Worm (Caenorhabditis elegans): ENCODE measurements around the gene ZC239.16.

The ZC239.16 gene

ce11 chrII:3225200-3225599 is at the start of gene ZC239.16:
Gene ZC239.16, minus strand, starts transcription at chrII:3225319.
- TF ChIP-seq pqm-1 (tag; optimal IDR thresholded peaks at IDR 0.05): peak; percentile 55
- peak; percentile 73 for TF ChIP-seq elt-2 (tag; optimal IDR thresholded peaks at IDR 0.05)
- TF ChIP-seq pha-4 (tag; optimal IDR thresholded peaks at IDR 0.05): peak; percentile 35
- TF ChIP-seq aly-2 (tag; optimal IDR thresholded peaks at IDR 0.05): no peak
- no peak for TF ChIP-seq unc-62 (GFP tag; optimal IDR thresholded peaks at IDR 0.05)
- TF ChIP-seq lin-15B (tag; optimal IDR thresholded peaks at IDR 0.05): no peak

ce11 chrII:3270598-3270997 is 45.5 kb upstream of the ZC239.16 start:
- TF ChIP-seq elt-2 (tag; optimal IDR thresholded peaks at IDR 0.05) (no peak), zag-1 (tag; optimal IDR thresholded peaks at IDR 0.05) (no peak), hmg-11 (tag; optimal IDR thresholded peaks at IDR 0.05) (no peak), fos-1 (tag; optimal IDR thresholded peaks at IDR 0.05) (no peak), nhr-77 (tag; optimal IDR thresholded peaks at IDR 0.05) (no peak), R02D3.7 (tag; optimal IDR thresholded peaks at IDR 0.05) (no peak), ceh-16 (tag; optimal IDR thresholded peaks at IDR 0.05) (no peak), nhr-43 (tag; optimal IDR thresholded peaks at IDR 0.05; ENCODE audit: poor library complexity, severe bottlenecking) (no peak), ztf-4 (tag; optimal IDR thresholded peaks at IDR 0.05) (no peak), skn-1 (tag; optimal IDR thresholded peaks at IDR 0.05) (no peak), snpc-4 (tag; optimal IDR thresholded peaks at IDR 0.05) (no peak), nhr-67 (tag; optimal IDR thresholded peaks at IDR 0.05) (no peak), fkh-2 (tag; optimal IDR thresholded peaks at IDR 0.05) (no peak), pqm-1 (tag; optimal IDR thresholded peaks at IDR 0.05) (no peak), elt-1 (tag; optimal IDR thresholded peaks at IDR 0.05) (no peak)

ce11 chrII:3267815-3268214 is 42.7 kb upstream of the ZC239.16 start:
- TF ChIP-seq nhr-23 (tag; optimal IDR thresholded peaks at IDR 0.05) (no peak), elt-1 (tag; optimal IDR thresholded peaks at IDR 0.05) (no peak), nhr-77 (tag; optimal IDR thresholded peaks at IDR 0.05) (no peak), snpc-4 (tag; optimal IDR thresholded peaks at IDR 0.05) (no peak), pha-4 (tag; optimal IDR thresholded peaks at IDR 0.05) (peak; percentile 17), ama-1 (optimal IDR thresholded peaks at IDR 0.05) (no peak), nfya-1 (tag; optimal IDR thresholded peaks at IDR 0.05; ENCODE audit: insufficient read depth) (peak; percentile 8), nhr-28 (tag; optimal IDR thresholded peaks at IDR 0.05) (no peak), lsy-12 (tag; optimal IDR thresholded peaks at IDR 0.05) (no peak)

ce11 chrII:3267365-3267764 is 42.2 kb upstream of the ZC239.16 start, which contains the start of gene F02E11.7:
Gene F02E11.7, plus strand, starts transcription at chrII:3267665.
- TF ChIP-seq ceh-82 (tag; optimal IDR thresholded peaks at IDR 0.05) (no peak), eor-1 (tag; optimal IDR thresholded peaks at IDR 0.05) (no peak), pha-4 (tag; optimal IDR thresholded peaks at IDR 0.05) (no peak), lin-15B (tag; optimal IDR thresholded peaks at IDR 0.05) (no peak), nhr-77 (tag; optimal IDR thresholded peaks at IDR 0.05) (no peak), ztf-4 (tag; optimal IDR thresholded peaks at IDR 0.05) (no peak), fos-1 (tag; optimal IDR thresholded peaks at IDR 0.05) (no peak), skn-1 (tag; optimal IDR thresholded peaks at IDR 0.05) (no peak), hmg-11 (tag; optimal IDR thresholded peaks at IDR 0.05) (no peak), ceh-16 (tag; optimal IDR thresholded peaks at IDR 0.05) (no peak), mdl-1 (tag; optimal IDR thresholded peaks at IDR 0.05) (no peak), nhr-237 (tag; optimal IDR thresholded peaks at IDR 0.05) (no peak), snpc-4 (tag; optimal IDR thresholded peaks at IDR 0.05) (no peak), nfya-1 (tag; optimal IDR thresholded peaks at IDR 0.05; ENCODE audit: insufficient read depth) (no peak)

- no peak for TF ChIP-seq nhr-43 (tag; optimal IDR thresholded peaks at IDR 0.05; ENCODE audit: poor library complexity, severe bottlenecking)
- no peak for TF ChIP-seq pqm-1 (tag; optimal IDR thresholded peaks at IDR 0.05)
- TF ChIP-seq ceh-16 (tag; optimal IDR thresholded peaks at IDR 0.05): no peak
- no peak for TF ChIP-seq ceh-82 (tag; optimal IDR thresholded peaks at IDR 0.05)
- TF ChIP-seq nhr-67 (tag; optimal IDR thresholded peaks at IDR 0.05): no peak
- no peak for TF ChIP-seq lsy-12 (tag; optimal IDR thresholded peaks at IDR 0.05)
- no peak for TF ChIP-seq egl-5 (tag; optimal IDR thresholded peaks at IDR 0.05)
- no peak for TF ChIP-seq lin-39 (tag; optimal IDR thresholded peaks at IDR 0.05)
- TF ChIP-seq ztf-11 (tag; optimal IDR thresholded peaks at IDR 0.05): no peak
- TF ChIP-seq pha-4 (tag; optimal IDR thresholded peaks at IDR 0.05): no peak
- TF ChIP-seq nfya-1 (tag; optimal IDR thresholded peaks at IDR 0.05; ENCODE audit: insufficient read depth): no peak
- no peak for TF ChIP-seq ceh-28 (tag; optimal IDR thresholded peaks at IDR 0.05)
- TF ChIP-seq fos-1 (tag; optimal IDR thresholded peaks at IDR 0.05): no peak
- TF ChIP-seq ceh-9 (tag; optimal IDR thresholded peaks at IDR 0.05): no peak
- no peak for TF ChIP-seq nhr-76 (tag; optimal IDR thresholded peaks at IDR 0.05)
- no peak for TF ChIP-seq elt-2 (tag; optimal IDR thresholded peaks at IDR 0.05)
- no peak for TF ChIP-seq nhr-23 (tag; optimal IDR thresholded peaks at IDR 0.05)
- TF ChIP-seq ZK546.5 (tag; optimal IDR thresholded peaks at IDR 0.05): no peak
- TF ChIP-seq nhr-77 (tag; optimal IDR thresholded peaks at IDR 0.05): no peak
These were observed 39.6 kb upstream of the ZC239.16 start for ce11 chrII:3264704-3265103.

Data from whole organism, L3 larva.